Worm (Caenorhabditis elegans) whole organism, late embryonic: ENCODE results near the gene nhr-203.

Experiments
- C08G9.2 ChIP-seq: sonication (generic microtip); optimal IDR thresholded peaks from 2 replicates; lab custom pipeline; 2016; ENCODE audit warnings: mild to moderate bottlenecking, missing genetic modification characterization, moderate library complexity, missing compliant biosample characterization
- C38D4.7 ChIP-seq: fragments of 200-800 bp; sonication (Bioruptor generic); optimal IDR thresholded peaks from 2 replicates; lab custom pipeline; 2018; ENCODE audit warnings: mild to moderate bottlenecking, missing genetic modification characterization, moderate library complexity, missing compliant biosample characterization
- F13H6.1 ChIP-seq: sonication (generic microtip); optimal IDR thresholded peaks from 2 replicates; lab custom pipeline; 2016; ENCODE audit warnings: missing genetic modification characterization, missing compliant biosample characterization
- T23F11.4 ChIP-seq: fragments of 200-800 bp; sonication (Bioruptor generic); optimal IDR thresholded peaks from 2 replicates; lab custom pipeline; 2018; ENCODE audit warnings: mild to moderate bottlenecking, missing genetic modification characterization, missing compliant biosample characterization
- ahr-1 ChIP-seq: sonication (generic microtip); optimal IDR thresholded peaks from 2 replicates; lab custom pipeline; 2016; ENCODE audit warnings: missing genetic modification characterization, missing compliant biosample characterization
- ceh-18 ChIP-seq: sonication (generic microtip); optimal IDR thresholded peaks from 2 replicates; lab custom pipeline; 2016; ENCODE audit warnings: missing genetic modification characterization, missing compliant biosample characterization
- ceh-19 ChIP-seq: fragments of 200-800 bp; sonication (Bioruptor generic); optimal IDR thresholded peaks from 2 replicates; lab custom pipeline; 2018; ENCODE audit warnings: mild to moderate bottlenecking, missing genetic modification characterization, missing compliant biosample characterization
- ceh-24 ChIP-seq: sonication (generic microtip); optimal IDR thresholded peaks from 2 replicates; lab custom pipeline; 2016; ENCODE audit warnings: mild to moderate bottlenecking, missing genetic modification characterization, missing compliant biosample characterization
- ceh-30 ChIP-seq: fragments of 150-350 bp; optimal IDR thresholded peaks from 2 replicates; lab custom pipeline; 2014; ENCODE audit warnings: missing biosample characterization, missing genetic modification characterization
- ceh-34 ChIP-seq: sonication (generic microtip); optimal IDR thresholded peaks from 2 replicates; lab custom pipeline; 2016; ENCODE audit warnings: mild to moderate bottlenecking, missing genetic modification characterization, missing compliant biosample characterization
- ceh-45 ChIP-seq: fragments of 200-800 bp; sonication (Bioruptor generic); IDR thresholded peaks from 2 replicates; pipeline ENCODE4 v1.3.6; 2022; ENCODE audit warnings: missing genetic modification reagents, missing genetic modification characterization, missing compliant biosample characterization
- ceh-48 ChIP-seq: sonication (generic microtip); optimal IDR thresholded peaks from 2 replicates; lab custom pipeline; 2016; ENCODE audit warnings: missing genetic modification characterization, inconsistent platforms, missing compliant biosample characterization
- ceh-6 ChIP-seq: fragments of 200-800 bp; sonication (Bioruptor generic); optimal IDR thresholded peaks from 2 replicates; lab custom pipeline; 2018; ENCODE audit warnings: mild to moderate bottlenecking, missing genetic modification characterization, missing compliant biosample characterization
- che-1 ChIP-seq: sonication (generic microtip); optimal IDR thresholded peaks from 2 replicates; lab custom pipeline; 2016; ENCODE audit warnings: mild to moderate bottlenecking, missing genetic modification characterization, missing compliant biosample characterization
- dmd-4 ChIP-seq: sonication (generic microtip); optimal IDR thresholded peaks from 2 replicates; lab custom pipeline; 2016; ENCODE audit warnings: borderline replicate concordance, missing genetic modification characterization, missing compliant biosample characterization
- ets-4 ChIP-seq: sonication (generic microtip); optimal IDR thresholded peaks from 2 replicates; lab custom pipeline; 2016; ENCODE audit warnings: missing genetic modification characterization, missing compliant biosample characterization
- fkh-6 ChIP-seq: sonication (generic microtip); optimal IDR thresholded peaks from 2 replicates; lab custom pipeline; 2016; ENCODE audit warnings: missing genetic modification characterization, missing compliant biosample characterization
- gmeb-2 ChIP-seq: sonication (generic microtip); optimal IDR thresholded peaks from 2 replicates; lab custom pipeline; 2016; ENCODE audit warnings: missing genetic modification characterization, inconsistent platforms, missing compliant biosample characterization
- hlh-15 ChIP-seq: sonication (generic microtip); optimal IDR thresholded peaks from 2 replicates; lab custom pipeline; 2016; ENCODE audit warnings: missing genetic modification characterization, missing compliant biosample characterization
- hlh-30 ChIP-seq: sonication (generic microtip); optimal IDR thresholded peaks from 2 replicates; lab custom pipeline; 2017; ENCODE audit warnings: antibody characterized with exemption, missing genetic modification characterization, missing compliant biosample characterization; ENCODE audit not compliant: insufficient read depth
- hlh-6 ChIP-seq: sonication (generic microtip); optimal IDR thresholded peaks from 2 replicates; lab custom pipeline; 2016; ENCODE audit warnings: missing genotype, missing genetic modification characterization, missing compliant biosample characterization
- lim-6 ChIP-seq: sonication (generic microtip); optimal IDR thresholded peaks from 2 replicates; lab custom pipeline; 2016; ENCODE audit warnings: missing genetic modification characterization, missing compliant biosample characterization
- madf-2 ChIP-seq: sonication (generic microtip); optimal IDR thresholded peaks from 2 replicates; lab custom pipeline; 2017; ENCODE audit warnings: missing genetic modification characterization, missing compliant biosample characterization
- mec-3 ChIP-seq: sonication (generic microtip); optimal IDR thresholded peaks from 2 replicates; lab custom pipeline; 2016; ENCODE audit warnings: borderline replicate concordance, missing genetic modification characterization, missing compliant biosample characterization
- nfya-1 ChIP-seq: sonication (generic microtip); optimal IDR thresholded peaks from 2 replicates; lab custom pipeline; 2017; ENCODE audit warnings: missing genetic modification characterization, mild to moderate bottlenecking, missing compliant biosample characterization, antibody characterized with exemption, moderate library complexity
- npax-4 ChIP-seq: sonication (generic microtip); optimal IDR thresholded peaks from 2 replicates; lab custom pipeline; 2016; ENCODE audit warnings: missing genetic modification characterization, missing compliant biosample characterization
- pat-9 ChIP-seq: fragments of 200-800 bp; sonication (Bioruptor generic); optimal IDR thresholded peaks from 2 replicates; lab custom pipeline; 2018; ENCODE audit warnings: mild to moderate bottlenecking, missing genetic modification characterization, moderate library complexity, missing compliant biosample characterization
- pax-1 ChIP-seq: fragments of 150-350 bp; optimal IDR thresholded peaks from 2 replicates; lab custom pipeline; 2014; ENCODE audit warnings: missing biosample characterization, missing genetic modification characterization
- pha-4 ChIP-seq: fragments of 150-350 bp; optimal IDR thresholded peaks from 2 replicates; lab custom pipeline; 2018; ENCODE audit warnings: missing biosample characterization, missing genetic modification reagents, missing genetic modification characterization
- pqm-1 ChIP-seq: sonication (generic microtip); optimal IDR thresholded peaks from 2 replicates; lab custom pipeline; 2016; ENCODE audit warnings: missing genetic modification characterization, missing compliant biosample characterization
- sdc-2 ChIP-seq: sonication (generic microtip); optimal IDR thresholded peaks from 2 replicates; lab custom pipeline; 2016; ENCODE audit warnings: missing genotype, missing genetic modification characterization, missing compliant biosample characterization
- sox-4 ChIP-seq: sonication (generic microtip); optimal IDR thresholded peaks from 2 replicates; lab custom pipeline; 2017; ENCODE audit warnings: mild to moderate bottlenecking, missing genetic modification characterization, inconsistent platforms, missing compliant biosample characterization
- tbx-2 ChIP-seq: sonication (generic microtip); optimal IDR thresholded peaks from 2 replicates; lab custom pipeline; 2016; ENCODE audit warnings: missing genetic modification characterization, missing compliant biosample characterization
- ttx-3 ChIP-seq: sonication (generic microtip); optimal IDR thresholded peaks from 2 replicates; lab custom pipeline; 2016; ENCODE audit warnings: missing genetic modification reagents, missing genetic modification characterization, missing compliant biosample characterization
- unc-42 ChIP-seq: sonication (generic microtip); optimal IDR thresholded peaks from 2 replicates; lab custom pipeline; 2016; ENCODE audit warnings: missing genotype, missing genetic modification characterization, missing compliant biosample characterization
- unc-86 ChIP-seq: sonication (generic microtip); optimal IDR thresholded peaks from 2 replicates; lab custom pipeline; 2016; ENCODE audit warnings: missing genetic modification characterization, missing compliant biosample characterization
- ztf-16 ChIP-seq: sonication (generic microtip); optimal IDR thresholded peaks from 2 replicates; lab custom pipeline; 2017; ENCODE audit warnings: missing genetic modification characterization, missing compliant biosample characterization

Gene nhr-203

DNA sequence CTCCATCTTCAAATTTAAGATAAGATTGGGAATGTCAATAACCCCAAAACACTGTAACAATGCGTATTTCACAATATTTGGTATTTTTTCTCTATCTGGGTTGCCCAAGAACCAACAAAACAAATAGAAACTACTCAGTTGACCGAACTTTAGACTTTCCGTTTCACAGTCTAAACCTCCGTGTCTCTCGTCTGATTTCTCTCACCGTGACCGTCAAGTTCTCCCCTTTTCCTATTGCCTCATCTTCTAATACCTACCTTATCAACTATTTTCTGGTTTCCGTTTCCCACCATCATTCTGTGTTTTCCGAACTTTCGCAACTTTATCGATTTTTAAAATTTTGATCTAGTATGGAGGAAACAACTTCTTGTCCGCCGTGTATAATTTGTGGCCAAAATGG lies 34.7 kb downstream of the nhr-203 start, which contains the start of gene nhr-131:
TSS of gene nhr-131 (plus strand) at position 87 of the 400 bp plus-strand sequence.
- no peak for TF ChIP-seq C08G9.2

- peak; percentile 37 for TF ChIP-seq nfya-1
- no peak for TF ChIP-seq ceh-19 (GFP tag; lab: Kevin White, UChicago)
- no peak for TF ChIP-seq ceh-6 (GFP tag; lab: Kevin White, UChicago)
- TF ChIP-seq sdc-2 (tag; lab: Kevin White, UChicago) = no peak
- no peak for TF ChIP-seq unc-42 (tag; lab: Kevin White, UChicago)
Measured at ce11 chrV:497399-497798, 37.8 kb downstream of the nhr-203 start, which contains the start of gene T01G6.1. Gene T01G6.1, plus strand, starts transcription at chrV:497699.

DNA sequence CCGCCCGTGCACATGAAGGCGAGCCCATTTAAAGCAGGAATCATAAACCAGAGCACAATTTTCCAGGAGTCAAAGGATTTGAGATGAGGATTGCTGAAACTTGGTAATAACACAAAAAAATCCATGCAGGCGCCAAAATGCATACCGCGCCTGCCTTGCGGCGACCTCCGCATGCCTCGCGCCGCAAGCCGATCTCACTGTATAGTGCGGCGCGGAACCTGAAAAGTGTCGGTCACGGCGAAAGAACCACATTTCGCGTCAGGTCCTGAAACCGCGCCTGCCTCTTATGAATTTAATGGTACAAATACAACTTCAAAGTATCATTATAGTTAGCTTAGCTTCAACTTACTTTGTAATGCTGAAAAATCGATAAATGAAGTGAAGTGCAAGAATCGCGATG lies 40.9 kb downstream of the nhr-203 start:
- TF ChIP-seq che-1 (tag; lab: Kevin White, UChicago) (no peak), ahr-1 (tag; lab: Kevin White, UChicago) (no peak), pat-9 (no peak), hlh-30 (no peak), ceh-48 (tag; lab: Kevin White, UChicago) (no peak), F13H6.1 (tag; lab: Kevin White, UChicago) (no peak)

- no peak for TF ChIP-seq ceh-24 (tag; lab: Kevin White, UChicago)
- no peak for TF ChIP-seq ahr-1 (tag; lab: Kevin White, UChicago)
- TF ChIP-seq ceh-48 (tag; lab: Kevin White, UChicago) = no peak
- no peak for TF ChIP-seq C38D4.7
- TF ChIP-seq sox-4 = no peak
- TF ChIP-seq tbx-2 (tag; lab: Kevin White, UChicago) = no peak
- TF ChIP-seq T23F11.4 (GFP tag; lab: Kevin White, UChicago) = no peak
- TF ChIP-seq hlh-30 = no peak
Measured at ce11 chrV:501230-501629, 41.6 kb downstream of the nhr-203 start, which contains the start of gene str-256. Gene str-256, minus strand, starts transcription at chrV:501330.

DNA sequence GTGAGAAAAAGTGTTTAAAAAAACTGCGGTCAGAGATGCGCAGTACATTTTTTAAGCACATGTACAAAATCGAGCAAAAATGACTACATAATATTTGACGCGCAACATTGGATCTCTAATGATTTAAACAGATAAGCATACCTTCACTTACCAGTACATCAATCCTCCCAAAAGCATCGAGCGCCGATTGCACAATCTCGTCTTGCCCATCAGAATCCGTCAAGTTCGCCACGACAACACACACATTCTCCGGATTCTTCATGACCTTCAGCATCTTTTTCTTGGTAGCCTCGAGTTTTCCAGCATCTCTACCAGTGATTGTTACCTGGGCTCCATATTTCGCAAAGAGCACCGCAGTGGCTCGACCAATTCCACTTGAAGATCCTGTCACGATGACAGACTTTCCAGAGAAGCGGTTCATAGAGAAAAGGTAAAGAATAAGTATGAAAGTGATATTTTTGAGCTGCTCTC lies 43.2 kb downstream of the nhr-203 start, which contains the start of gene T01G6.10:
TSS of gene T01G6.10 (minus strand) at position 421 of the 471 bp plus-strand sequence.
- no peak for TF ChIP-seq unc-86 (tag; lab: Kevin White, UChicago)
- TF ChIP-seq hlh-15 = no peak
- TF ChIP-seq che-1 (tag; lab: Kevin White, UChicago) = no peak
- TF ChIP-seq F13H6.1 (tag; lab: Kevin White, UChicago) = no peak
- no peak for TF ChIP-seq unc-42 (tag; lab: Kevin White, UChicago)
- TF ChIP-seq ceh-18 (tag; lab: Kevin White, UChicago) = no peak
- TF ChIP-seq ceh-24 (tag; lab: Kevin White, UChicago) = no peak
- no peak for TF ChIP-seq pha-4 (tag; lab: Kevin White, UChicago)
- no peak for TF ChIP-seq gmeb-2 (tag; lab: Kevin White, UChicago)
- no peak for TF ChIP-seq pax-1
- no peak for TF ChIP-seq nfya-1
- TF ChIP-seq T23F11.4 (GFP tag; lab: Kevin White, UChicago) = no peak
- no peak for TF ChIP-seq ceh-45
- TF ChIP-seq mec-3 = no peak
- TF ChIP-seq ets-4 (tag; lab: Kevin White, UChicago) = no peak
- TF ChIP-seq ceh-19 (GFP tag; lab: Kevin White, UChicago) = no peak
- TF ChIP-seq ztf-16 = no peak
- no peak for TF ChIP-seq ceh-34

ce11 chrV:503728-504127 lies 44.1 kb downstream of the nhr-203 start, which contains the start of gene srlf-35:
Gene srlf-35, plus strand, starts transcription at chrV:504028.
- TF ChIP-seq ceh-30 (tag; lab: Kevin White, UChicago) = no peak
- TF ChIP-seq nfya-1 = no peak
- no peak for TF ChIP-seq dmd-4
- TF ChIP-seq npax-4 = no peak
- TF ChIP-seq ceh-48 (tag; lab: Kevin White, UChicago) = no peak
- TF ChIP-seq fkh-6 (tag; lab: Kevin White, UChicago) = no peak
- no peak for TF ChIP-seq ttx-3 (tag; lab: Kevin White, UChicago)
- no peak for TF ChIP-seq gmeb-2 (tag; lab: Kevin White, UChicago)
- no peak for TF ChIP-seq hlh-6 (tag; lab: Kevin White, UChicago)
- TF ChIP-seq pat-9 = no peak
- TF ChIP-seq hlh-30 = no peak
- TF ChIP-seq hlh-15 = no peak
- no peak for TF ChIP-seq madf-2 (tag; lab: Kevin White, UChicago)
- no peak for TF ChIP-seq lim-6 (tag; lab: Kevin White, UChicago)
- no peak for TF ChIP-seq tbx-2 (tag; lab: Kevin White, UChicago)
- TF ChIP-seq unc-42 (tag; lab: Kevin White, UChicago) = no peak
- TF ChIP-seq pqm-1 (tag; lab: Kevin White, UChicago) = no peak
- TF ChIP-seq ceh-19 (GFP tag; lab: Kevin White, UChicago) = no peak
- no peak for TF ChIP-seq ceh-18 (tag; lab: Kevin White, UChicago)
- no peak for TF ChIP-seq ceh-24 (tag; lab: Kevin White, UChicago)
